Worm (Caenorhabditis elegans): ENCODE measurements around the gene him-4.

DNA sequence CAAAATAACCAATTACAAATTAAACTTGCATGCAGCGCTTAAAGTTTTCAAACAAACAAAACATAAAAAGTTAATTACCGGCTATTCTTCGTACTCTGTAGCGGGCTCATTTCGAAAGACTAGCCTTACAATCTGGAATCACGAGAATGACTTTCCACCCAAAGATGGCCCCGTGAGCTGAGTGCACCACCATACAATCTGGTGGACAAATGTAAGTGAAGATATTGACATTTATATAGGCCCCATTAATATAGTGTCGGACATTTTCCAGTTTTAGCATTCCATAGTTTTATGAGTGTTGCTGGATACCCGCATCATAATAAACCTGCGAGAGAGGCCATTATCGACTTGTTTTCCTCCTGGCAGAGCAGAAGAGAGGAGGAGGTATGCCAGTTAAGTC lies 37.2 kb downstream of the him-4 start:
- no peak for TF ChIP-seq dao-5 (tag; optimal IDR thresholded peaks at IDR 0.05)
- TF ChIP-seq W03F9.2 (tag; optimal IDR thresholded peaks at IDR 0.05): no peak

Measured in whole organism, L4/young adult.